Worm (Caenorhabditis elegans) whole organism, mixed stage, embryonic: ENCODE results near the gene asp-12.

ENCODE experiments used
- lin-13 ChIP-seq: fragments of 150-350 bp; optimal IDR thresholded peaks from 2 replicates; lab custom pipeline; 2014; ENCODE audit warnings: missing biosample characterization, missing genetic modification characterization
- nhr-28 ChIP-seq: fragments of 150-350 bp; optimal IDR thresholded peaks from 2 replicates; lab custom pipeline; 2014; ENCODE audit warnings: missing biosample characterization, missing genetic modification characterization
- ztf-11 ChIP-seq: fragments of 150-350 bp; optimal IDR thresholded peaks from 2 replicates; lab custom pipeline; 2014; ENCODE audit warnings: missing biosample characterization, missing genetic modification characterization

ce11 chrV:8247311-8248105 lies 21.5 kb upstream of the asp-12 start:
- TF ChIP-seq lin-13 (tag; lab: Kevin White, UChicago) (no peak), nhr-28 (no peak), ztf-11 (tag; lab: Kevin White, UChicago) (no peak)
